Worm (Caenorhabditis elegans) whole organism, L1 larva: ENCODE measurements around the gene dpy-30.

Source experiments
- dpl-1 ChIP-seq, 3 experiments: fragments of 150-350 bp in 2 of 3; sonication (generic microtip) in 1 of 3; optimal IDR thresholded peaks; 2 replicates each; lab custom pipeline; 2014 to 2017; ENCODE audit warnings: missing biosample characterization in 3 of 3, missing genetic modification characterization in 3 of 3, missing genetic modification reagents in 3 of 3
- lir-3 ChIP-seq: sonication (generic microtip); optimal IDR thresholded peaks from 2 replicates; lab custom pipeline; 2016; ENCODE audit warnings: mild to moderate bottlenecking, missing genetic modification characterization, moderate library complexity, missing compliant biosample characterization; ENCODE audit not compliant: poor library complexity
- nhr-11 ChIP-seq: fragments of 150-350 bp; optimal IDR thresholded peaks from 2 replicates; lab custom pipeline; 2014; ENCODE audit warnings: missing biosample characterization, missing genetic modification characterization
- nhr-237 ChIP-seq: fragments of 150-350 bp; optimal IDR thresholded peaks from 2 replicates; lab custom pipeline; 2014; ENCODE audit warnings: missing biosample characterization, missing genetic modification characterization
- nhr-77 ChIP-seq: fragments of 150-350 bp; optimal IDR thresholded peaks from 2 replicates; lab custom pipeline; 2014; ENCODE audit warnings: missing biosample characterization, missing genetic modification characterization
- unc-62 ChIP-seq: fragments of 150-350 bp; optimal IDR thresholded peaks from 2 replicates; lab custom pipeline; 2014; ENCODE audit warnings: missing biosample characterization, missing genetic modification reagents, missing genetic modification characterization
- ztf-11 ChIP-seq, 2 experiments: sonication (generic microtip); optimal IDR thresholded peaks; 2 replicates each; lab custom pipeline; 2016 to 2017; ENCODE audit warnings: missing genetic modification characterization in 2 of 2, missing biosample characterization in 1 of 2, missing compliant biosample characterization in 1 of 2
- ztf-4 ChIP-seq: fragments of 150-350 bp; optimal IDR thresholded peaks from 2 replicates; lab custom pipeline; 2014; ENCODE audit warnings: missing biosample characterization, missing genetic modification characterization

DNA sequence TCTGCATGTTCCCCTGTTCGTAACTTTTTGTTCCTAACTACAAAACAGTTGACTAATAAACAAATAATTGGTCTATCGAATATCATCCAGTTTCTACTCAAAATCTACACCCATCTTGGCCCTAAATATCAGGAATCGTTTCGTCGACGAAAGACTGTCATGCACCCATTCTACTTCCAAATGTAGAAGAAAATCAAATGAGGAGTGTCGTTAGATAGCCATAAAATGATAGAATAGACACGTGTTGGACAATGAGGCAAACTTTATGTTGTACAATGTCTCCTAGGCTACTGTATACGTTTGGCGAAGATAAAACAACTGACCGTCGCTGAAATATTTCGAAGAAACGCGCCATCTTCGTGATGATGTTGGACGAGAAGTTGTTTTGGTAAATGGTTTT lies 31.3 kb upstream of the dpy-30 start:
- TF ChIP-seq nhr-77 (tag; lab: Kevin White, UChicago), result no peak
- no peak for TF ChIP-seq ztf-4 (tag; lab: Kevin White, UChicago)
- no peak for TF ChIP-seq nhr-237 (tag; lab: Kevin White, UChicago)
- TF ChIP-seq dpl-1 (GFP tag; optimal IDR thresholded peaks at IDR 0.05; lab: Kevin White, UChicago), result no peak
- TF ChIP-seq unc-62 (GFP tag; lab: Kevin White, UChicago), result no peak
- TF ChIP-seq lir-3, result no peak
- no peak for TF ChIP-seq ztf-11 (tag; optimal IDR thresholded peaks at IDR 0.05; lab: Kevin White, UChicago)
- TF ChIP-seq nhr-11 (tag; lab: Kevin White, UChicago), result no peak
